Worm (Caenorhabditis elegans) whole organism, young adult: Measurements from ENCODE around the gene F40G9.17.

Experiments used
- B0019.2 ChIP-seq: fragments of 200-800 bp; sonication (Bioruptor generic); conservative IDR thresholded peaks from 2 replicates; pipeline ENCODE4 v1.3.6; 2022; ENCODE audit warnings: missing genetic modification reagents, missing genetic modification characterization, missing compliant biosample characterization
- F23B12.7 ChIP-seq: sonication (generic microtip); optimal IDR thresholded peaks from 2 replicates; lab custom pipeline; 2017; ENCODE audit warnings: missing genetic modification characterization, mild to moderate bottlenecking, missing compliant biosample characterization, antibody characterized with exemption, moderate library complexity; ENCODE audit not compliant: insufficient read depth
- K12H6.12 ChIP-seq: fragments of 200-800 bp; sonication (Bioruptor generic); optimal IDR thresholded peaks from 2 replicates; lab custom pipeline; 2018; ENCODE audit warnings: mild to moderate bottlenecking, missing genetic modification characterization, missing compliant biosample characterization
- ama-1 ChIP-seq, 3 experiments: fragments of 150-350 bp in 1 of 3; sonication (generic microtip) in 2 of 3; optimal IDR thresholded peaks; 2 replicates each; lab custom pipeline; 2014 to 2018; ENCODE audit warnings: missing biosample characterization in 2 of 3, missing genetic modification characterization in 2 of 3, missing genetic modification reagents in 2 of 3
- die-1 ChIP-seq: sonication (generic microtip); optimal IDR thresholded peaks from 2 replicates; lab custom pipeline; 2016; ENCODE audit warnings: missing genotype, mild to moderate bottlenecking, missing genetic modification characterization, missing compliant biosample characterization
- egl-18 ChIP-seq: fragments of 200-800 bp; sonication (Bioruptor generic); IDR thresholded peaks from 2 replicates; pipeline ENCODE4 v1.3.6; 2022; ENCODE audit warnings: missing genetic modification reagents, missing genetic modification characterization, missing compliant biosample characterization
- hlh-12 ChIP-seq: sonication (generic microtip); optimal IDR thresholded peaks from 2 replicates; lab custom pipeline; 2016; ENCODE audit warnings: missing genetic modification characterization, missing compliant biosample characterization
- nhr-120 ChIP-seq: fragments of 200-800 bp; sonication (Bioruptor generic); IDR thresholded peaks from 2 replicates; pipeline ENCODE4 v1.3.6; 2022; ENCODE audit warnings: missing genetic modification characterization, missing compliant biosample characterization
- snpc-4 ChIP-seq, 5 experiments: fragments of 150-350 bp in 1 of 5; sonication (generic microtip) in 4 of 5; optimal IDR thresholded peaks; 2 replicates each; lab custom pipeline; 2014 to 2018; ENCODE audit warnings: missing genetic modification characterization in 5 of 5, missing biosample characterization in 3 of 5, antibody characterized with exemption in 2 of 5, mild to moderate bottlenecking in 2 of 5, missing compliant biosample characterization in 2 of 5, missing genotype in 2 of 5, moderate library complexity in 2 of 5, missing genetic modification reagents in 1 of 5
- unc-62 ChIP-seq: fragments of 150-350 bp; optimal IDR thresholded peaks from 2 replicates; lab custom pipeline; 2014; ENCODE audit warnings: missing biosample characterization, missing genetic modification reagents, missing genetic modification characterization
- xnd-1 ChIP-seq: sonication (generic microtip); optimal IDR thresholded peaks from 2 replicates; lab custom pipeline; 2016; ENCODE audit warnings: missing genotype, missing genetic modification reagents, missing genetic modification characterization, missing compliant biosample characterization

DNA sequence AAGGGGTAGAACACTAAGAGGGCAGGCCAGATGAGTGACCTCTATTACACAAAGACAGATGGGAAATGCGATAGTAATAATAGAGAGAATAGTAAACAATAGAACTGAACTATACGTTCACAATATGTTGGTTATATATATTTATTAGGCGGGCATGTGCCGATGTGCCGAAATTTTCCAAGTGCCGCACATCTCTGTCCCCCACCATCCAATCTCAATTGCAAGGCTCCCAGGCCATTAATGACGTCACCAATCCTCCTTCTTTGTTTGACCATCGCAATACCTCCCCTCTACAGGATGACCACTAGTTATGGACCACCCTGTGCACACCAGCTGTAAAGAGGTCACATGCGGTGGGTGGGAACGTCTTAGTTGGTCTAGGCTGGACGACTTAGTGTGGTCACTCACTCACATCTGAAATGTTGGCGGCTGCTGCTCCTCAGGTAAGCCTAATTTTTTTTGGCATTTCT lies 15.1 kb upstream of the F40G9.17 start, which contains the start of gene F40G9.6:
- no peak for TF ChIP-seq B0019.2 (GFP tag; lab: Robert Waterston, UW)
- TF ChIP-seq egl-18 (GFP tag; lab: Robert Waterston, UW): no peak
- no peak for TF ChIP-seq snpc-4 (GFP tag; optimal IDR thresholded peaks at IDR 0.05; lab: Kevin White, UChicago)
- TF ChIP-seq snpc-4 (tag; optimal IDR thresholded peaks at IDR 0.05; lab: Kevin White, UChicago): no peak
- no peak for TF ChIP-seq K12H6.12 (tag; lab: Kevin White, UChicago)
- no peak for TF ChIP-seq ama-1 (optimal IDR thresholded peaks at IDR 0.05; lab: Kevin White, UChicago)
- TF ChIP-seq ama-1 (GFP tag; optimal IDR thresholded peaks at IDR 0.05; lab: Kevin White, UChicago): no peak
- no peak for TF ChIP-seq hlh-12
- no peak for TF ChIP-seq unc-62 (GFP tag; lab: Kevin White, UChicago)
- TF ChIP-seq F23B12.7 (tag; lab: Kevin White, UChicago): no peak
- TF ChIP-seq die-1 (tag; lab: Kevin White, UChicago): no peak
- no peak for TF ChIP-seq xnd-1 (tag; lab: Kevin White, UChicago)
- no peak for TF ChIP-seq nhr-120 (GFP tag; lab: Robert Waterston, UW)
